Worm (Caenorhabditis elegans): ENCODE measurements around the gene cct-6.
A peak's percentile ranks its signal among the peaks of the same experiment; 100 is the strongest.

The cct-6 gene

ce11 chrIII:5836816-5837215 is 18.7 kb downstream of the cct-6 start, which contains the start of gene W04D12.1:
W04D12.1 (plus strand) TSS chrIII:5836926.
- no peak for TF ChIP-seq ceh-43 (GFP tag; optimal IDR thresholded peaks at IDR 0.05)
- TF ChIP-seq bed-3 (GFP tag; optimal IDR thresholded peaks at IDR 0.05): no peak
- TF ChIP-seq unc-39 (tag; optimal IDR thresholded peaks at IDR 0.05): no peak
- no peak for TF ChIP-seq pha-4 (tag; optimal IDR thresholded peaks at IDR 0.05)
- peak; percentile 27 for TF ChIP-seq nhr-237 (tag; optimal IDR thresholded peaks at IDR 0.05)
- TF ChIP-seq ztf-11 (tag; optimal IDR thresholded peaks at IDR 0.05): no peak
- no peak for TF ChIP-seq zip-8 (tag; optimal IDR thresholded peaks at IDR 0.05)
- TF ChIP-seq sptf-1 (tag; optimal IDR thresholded peaks at IDR 0.05): peak; percentile 21
- TF ChIP-seq sem-2 (GFP tag; optimal IDR thresholded peaks at IDR 0.05): no peak
- no peak for TF ChIP-seq hlh-1 (tag; optimal IDR thresholded peaks at IDR 0.05)

DNA sequence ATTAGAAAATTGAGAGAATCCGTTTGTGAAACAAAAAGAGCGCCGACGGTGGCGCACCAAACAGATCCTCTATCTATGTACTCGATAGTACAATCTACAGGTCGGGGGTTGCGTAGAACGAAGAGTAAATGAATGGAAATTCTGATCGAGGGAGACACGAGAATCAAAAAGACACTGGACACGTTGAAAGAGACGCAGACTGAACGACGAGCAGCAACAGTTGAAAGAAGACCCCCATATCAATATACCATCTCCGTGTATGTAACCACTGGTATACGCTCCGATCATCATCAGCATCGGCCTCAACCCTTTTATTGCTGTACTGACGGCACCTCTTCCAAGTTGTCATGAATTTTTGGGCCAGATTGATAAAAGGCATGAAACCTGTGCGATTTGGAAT is 19.2 kb downstream of the cct-6 start:
- TF ChIP-seq elt-1 (tag; optimal IDR thresholded peaks at IDR 0.05; ENCODE audit: borderline replicate concordance, insufficient read depth) (peak; percentile 6), ces-1 (GFP tag; optimal IDR thresholded peaks at IDR 0.05) (no peak)

ce11 chrIII:5835163-5835871 is 20.2 kb downstream of the cct-6 start:
- TF ChIP-seq hlh-1 (tag; optimal IDR thresholded peaks at IDR 0.05): peak; percentile 88
- peak; percentile 10 for TF ChIP-seq elt-3 (tag; optimal IDR thresholded peaks at IDR 0.05)
- no peak for TF ChIP-seq nhr-237 (tag; optimal IDR thresholded peaks at IDR 0.05)
- TF ChIP-seq mep-1 (tag; optimal IDR thresholded peaks at IDR 0.05): no peak
- no peak for TF ChIP-seq ceh-83 (GFP tag; optimal IDR thresholded peaks at IDR 0.05)
- TF ChIP-seq unc-120 (tag; optimal IDR thresholded peaks at IDR 0.05; ENCODE audit: poor library complexity, severe bottlenecking): peak; percentile 53

ce11 chrIII:5834663-5835062 is 20.8 kb downstream of the cct-6 start:
- TF ChIP-seq ces-1 (GFP tag; optimal IDR thresholded peaks at IDR 0.05): peak; percentile 54
- no peak for TF ChIP-seq ceh-39 (tag; optimal IDR thresholded peaks at IDR 0.05)
- TF ChIP-seq mls-2 (tag; optimal IDR thresholded peaks at IDR 0.05): no peak
- no peak for TF ChIP-seq unc-39 (tag; optimal IDR thresholded peaks at IDR 0.05)

DNA sequence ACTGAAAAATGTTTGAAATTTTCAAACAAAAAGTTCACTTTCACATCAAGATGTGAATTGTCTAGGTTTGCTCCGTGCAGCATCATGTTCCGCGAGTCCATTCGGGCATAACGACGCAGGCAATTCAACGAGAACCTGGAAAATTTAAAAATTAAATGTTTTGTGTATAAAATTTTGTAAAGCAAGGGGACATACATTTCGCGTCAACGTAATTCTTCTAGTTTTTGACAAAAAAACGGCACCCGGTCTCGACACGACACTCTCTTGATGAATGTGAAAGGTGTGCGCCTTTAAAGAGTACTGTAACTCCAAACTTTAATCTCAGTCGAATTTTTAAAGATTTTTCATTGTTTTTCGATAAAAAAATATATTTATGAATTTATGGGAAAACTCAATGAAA is 21.4 kb downstream of the cct-6 start, which contains the start of gene R12B2.6:
Gene R12B2.6, minus strand, starts transcription at position 101 of the 400 bp plus-strand sequence.
- TF ChIP-seq snpc-4 (tag; optimal IDR thresholded peaks at IDR 0.05) (no peak), ham-2 (GFP tag; optimal IDR thresholded peaks at IDR 0.05) (no peak), mep-1 (tag; optimal IDR thresholded peaks at IDR 0.05) (no peak), M03D4.4 (tag; optimal IDR thresholded peaks at IDR 0.05) (no peak), sptf-1 (tag; optimal IDR thresholded peaks at IDR 0.05) (no peak), elt-3 (tag; optimal IDR thresholded peaks at IDR 0.05) (no peak), ceh-43 (GFP tag; optimal IDR thresholded peaks at IDR 0.05) (no peak), nhr-28 (tag; optimal IDR thresholded peaks at IDR 0.05) (no peak), lin-13 (tag; optimal IDR thresholded peaks at IDR 0.05) (no peak), hlh-1 (tag; optimal IDR thresholded peaks at IDR 0.05) (no peak), zip-8 (tag; optimal IDR thresholded peaks at IDR 0.05) (no peak), unc-120 (tag; optimal IDR thresholded peaks at IDR 0.05; ENCODE audit: poor library complexity, severe bottlenecking) (no peak)

DNA sequence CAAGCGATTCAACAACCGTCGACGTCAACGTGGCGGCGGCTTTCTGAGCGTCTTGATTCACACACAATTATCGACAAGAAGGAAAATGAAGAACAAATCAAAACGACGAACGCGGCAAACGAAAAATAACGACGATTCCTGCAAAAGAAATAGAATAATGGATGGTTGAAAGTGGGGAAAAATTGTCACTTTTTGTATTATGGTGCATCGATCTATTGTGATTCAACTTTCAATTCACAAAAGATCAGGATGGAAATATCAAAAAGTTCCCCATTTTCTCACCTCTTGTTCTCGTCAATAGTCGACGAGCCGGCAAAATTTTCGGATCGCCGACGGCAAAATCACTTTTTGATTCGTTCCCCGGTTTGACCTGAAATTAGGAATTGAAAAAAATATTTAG is 22.1 kb downstream of the cct-6 start, which contains the start of the genes R12B2.13 and mdt-15:
Gene R12B2.13, minus strand, starts transcription at position 101 of the 400 bp plus-strand sequence.
Gene mdt-15, minus strand, starts transcription at position 376 of the 400 bp plus-strand sequence.
- TF ChIP-seq hlh-1 (tag; optimal IDR thresholded peaks at IDR 0.05): no peak
- TF ChIP-seq lin-13 (tag; optimal IDR thresholded peaks at IDR 0.05): no peak
- TF ChIP-seq nhr-237 (tag; optimal IDR thresholded peaks at IDR 0.05): no peak
- no peak for TF ChIP-seq nhr-28 (tag; optimal IDR thresholded peaks at IDR 0.05)
- TF ChIP-seq sptf-1 (tag; optimal IDR thresholded peaks at IDR 0.05): no peak
- no peak for TF ChIP-seq cnd-1 (tag; optimal IDR thresholded peaks at IDR 0.05)
- TF ChIP-seq unc-120 (tag; optimal IDR thresholded peaks at IDR 0.05; ENCODE audit: poor library complexity, severe bottlenecking): no peak
- TF ChIP-seq ceh-39 (tag; optimal IDR thresholded peaks at IDR 0.05): no peak
- TF ChIP-seq ztf-11 (tag; optimal IDR thresholded peaks at IDR 0.05): no peak
- no peak for TF ChIP-seq snpc-4 (tag; optimal IDR thresholded peaks at IDR 0.05)
- no peak for TF ChIP-seq lsy-2 (tag; optimal IDR thresholded peaks at IDR 0.05)
- no peak for TF ChIP-seq ham-2 (GFP tag; optimal IDR thresholded peaks at IDR 0.05)
- no peak for TF ChIP-seq unc-62 (GFP tag; optimal IDR thresholded peaks at IDR 0.05)
- no peak for TF ChIP-seq pha-4 (tag; optimal IDR thresholded peaks at IDR 0.05)
- no peak for TF ChIP-seq sem-2 (GFP tag; optimal IDR thresholded peaks at IDR 0.05)
